Fruit fly (Drosophila melanogaster) whole organism, pupa: ENCODE measurements around the gene pug.

ENCODE experiments used
- CG13204 ChIP-seq: fragments of 200-800 bp; sonication (Bioruptor generic); optimal IDR thresholded peaks from 2 replicates; lab custom pipeline; 2018; ENCODE audit warnings: missing biosample characterization, mild to moderate bottlenecking, missing genetic modification characterization, moderate library complexity
- CG14655 ChIP-seq: fragments of 200-800 bp; sonication (Bioruptor generic); optimal IDR thresholded peaks from 3 replicates; lab custom pipeline; 2017; ENCODE audit warnings: mild to moderate bottlenecking, missing biosample characterization, missing genetic modification reagents, missing genetic modification characterization
- CG17806 ChIP-seq: fragments of 200-800 bp; sonication (Bioruptor generic); optimal IDR thresholded peaks from 2 replicates; lab custom pipeline; 2018; ENCODE audit warnings: missing biosample characterization, mild to moderate bottlenecking, missing genetic modification characterization, moderate library complexity
- D1 ChIP-seq: fragments of 200-800 bp; sonication (Bioruptor generic); optimal IDR thresholded peaks from 2 replicates; lab custom pipeline; 2018; ENCODE audit warnings: missing biosample characterization, mild to moderate bottlenecking, missing genetic modification characterization, moderate library complexity
- Ets98B ChIP-seq: fragments of 200-800 bp; sonication (Bioruptor generic); IDR thresholded peaks from 2 replicates; pipeline ENCODE4 v1.3.6; 2022; ENCODE audit warnings: missing biosample characterization, missing genetic modification characterization
- gl ChIP-seq: fragments of 200-800 bp; sonication (Bioruptor generic); optimal IDR thresholded peaks from 2 replicates; lab custom pipeline; 2018; ENCODE audit warnings: missing biosample characterization, mild to moderate bottlenecking, missing genetic modification characterization

DNA sequence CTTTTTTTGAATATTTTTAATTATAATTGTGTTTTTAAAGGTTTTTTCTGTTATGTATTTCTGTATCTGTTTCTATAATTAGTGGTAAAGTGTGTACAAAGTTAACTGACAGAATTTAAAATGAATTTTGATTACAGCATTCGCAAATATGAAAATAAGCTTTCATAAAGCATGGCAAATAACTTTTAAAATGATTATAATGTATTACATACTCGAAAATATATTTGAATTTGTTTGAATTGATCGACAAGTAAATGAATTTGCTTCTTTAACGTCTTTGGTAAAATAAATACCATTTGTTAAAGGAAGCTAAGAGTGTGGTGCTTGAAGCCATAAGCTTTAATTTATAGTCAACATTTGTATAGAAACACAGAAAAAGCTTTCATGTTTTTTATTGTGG is 14.8 kb downstream of the pug start, which contains the start of gene CG14689:
- no peak for TF ChIP-seq Ets98B (GFP tag; lab: Robert Waterston, UW)
- TF ChIP-seq CG13204 = no peak
- TF ChIP-seq D1 (tag; lab: Kevin White, UChicago) = no peak
- TF ChIP-seq CG17806 (tag; lab: Kevin White, UChicago) = no peak
- TF ChIP-seq gl (tag; lab: Kevin White, UChicago) = no peak
- TF ChIP-seq CG14655 = no peak
